Fruit fly (Drosophila melanogaster): ENCODE data around the gene Art9.

DNA sequence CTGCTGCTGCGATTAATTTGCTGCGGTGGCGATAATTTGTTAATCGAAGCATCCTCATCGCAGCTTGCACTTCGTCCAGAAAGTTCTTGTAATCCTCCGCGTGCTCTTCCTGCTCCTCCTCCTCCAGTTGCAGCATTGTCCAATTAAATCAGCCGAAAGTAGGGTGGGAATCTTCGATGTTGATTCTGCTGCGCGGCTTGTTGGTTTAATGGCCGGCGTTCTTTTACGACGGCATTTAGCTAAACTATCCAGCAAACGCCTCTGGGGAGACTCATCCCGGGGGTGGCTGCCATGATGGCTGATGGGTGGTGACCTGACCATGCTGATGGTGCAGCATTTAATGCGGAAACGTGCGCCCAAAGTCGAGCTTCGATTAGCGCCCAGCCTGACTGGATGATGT lies 6.3 kb upstream of the Art9 start:
- TF ChIP-seq insv (optimal IDR thresholded peaks at IDR 0.05) (no peak), Sin3A (optimal IDR thresholded peaks at IDR 0.05) (no peak), h (optimal IDR thresholded peaks at IDR 0.05) (no peak), ttk (optimal IDR thresholded peaks at IDR 0.05) (no peak)
